Fruit fly (Drosophila melanogaster): Measurements from ENCODE around the gene MnM.

- peak; percentile 23 for TF ChIP-seq Meics (GFP tag; optimal IDR thresholded peaks at IDR 0.05)
- TF ChIP-seq Xbp1 (GFP tag; optimal IDR thresholded peaks at IDR 0.05): peak; percentile 59
- TF ChIP-seq CG11696 (GFP tag; IDR thresholded peaks at IDR 0.05): 0 out of 2 replicates have a peak, but pooled peaks have one; percentile 33
- TF ChIP-seq CG15073 (GFP tag; optimal IDR thresholded peaks at IDR 0.05): no peak
- TF ChIP-seq CG13287 (GFP tag; IDR thresholded peaks at IDR 0.05; ENCODE audit: partially characterized antibody): peak; percentile 99
- peak; percentile 59 for TF ChIP-seq sisA (GFP tag; IDR thresholded peaks at IDR 0.05)
- TF ChIP-seq lola (GFP tag; optimal IDR thresholded peaks at IDR 0.05): peak in 1 of 3 experiments; percentile 55
- no peak for TF ChIP-seq jigr1 (GFP tag; IDR thresholded peaks at IDR 0.05)
- no peak for TF ChIP-seq sima (GFP tag; optimal IDR thresholded peaks at IDR 0.05)
- TF ChIP-seq Fer2 (tag; optimal IDR thresholded peaks at IDR 0.05): no peak
- TF ChIP-seq caup (GFP tag; optimal IDR thresholded peaks at IDR 0.05; ENCODE audit: severe bottlenecking): peak; percentile 34
- peak; percentile 41 for TF ChIP-seq CG6683 (GFP tag; optimal IDR thresholded peaks at IDR 0.05)
These were observed 30.0 kb downstream of the MnM start, which contains the start of the genes Usp5 and BtbVII for dm6 chr3L:3148125-3149059.
